Worm (Caenorhabditis elegans) whole organism, midembryonic: ENCODE data around the gene R05G6.5.

Source experiments
- T22C8.4 ChIP-seq: fragments of 200-800 bp; sonication (Bioruptor generic); IDR thresholded peaks from 2 replicates; pipeline ENCODE4 v1.3.6; 2022; ENCODE audit warnings: missing genetic modification characterization, missing compliant biosample characterization
- cog-1 ChIP-seq: sonication (generic microtip); optimal IDR thresholded peaks from 2 replicates; lab custom pipeline; 2016; ENCODE audit warnings: missing genetic modification characterization, missing compliant biosample characterization
- flt-1 ChIP-seq: fragments of 200-800 bp; sonication (Bioruptor generic); IDR thresholded peaks from 2 replicates; pipeline ENCODE4 v1.3.6; 2022; ENCODE audit warnings: missing genetic modification characterization, missing compliant biosample characterization
- klf-2 ChIP-seq: fragments of 200-800 bp; sonication (Bioruptor generic); conservative IDR thresholded peaks from 2 replicates; pipeline ENCODE4 v1.3.6; 2022; ENCODE audit warnings: missing genetic modification reagents, missing genetic modification characterization, missing compliant biosample characterization
- med-1 ChIP-seq: sonication (generic microtip); optimal IDR thresholded peaks from 2 replicates; lab custom pipeline; 2017; ENCODE audit warnings: missing genetic modification characterization, mild to moderate bottlenecking, missing compliant biosample characterization, antibody characterized with exemption, missing genetic modification reagents; ENCODE audit not compliant: insufficient read depth
- ref-1 ChIP-seq: fragments of 200-800 bp; sonication (Bioruptor generic); conservative IDR thresholded peaks from 2 replicates; pipeline ENCODE4 v1.3.6; 2022; ENCODE audit warnings: missing genetic modification reagents, missing genetic modification characterization, missing compliant biosample characterization
- tab-1 ChIP-seq: fragments of 200-800 bp; sonication (Bioruptor generic); IDR thresholded peaks from 2 replicates; pipeline ENCODE4 v1.3.6; 2022; ENCODE audit warnings: missing genetic modification characterization, missing compliant biosample characterization
- ztf-23 ChIP-seq: fragments of 200-800 bp; sonication (Bioruptor generic); IDR thresholded peaks from 2 replicates; pipeline ENCODE4 v1.3.6; 2022; ENCODE audit warnings: missing genetic modification reagents, missing genetic modification characterization, missing compliant biosample characterization
- ztf-29 ChIP-seq: fragments of 200-800 bp; sonication (Bioruptor generic); IDR thresholded peaks from 2 replicates; pipeline ENCODE4 v1.3.6; 2022; ENCODE audit warnings: missing genetic modification reagents, missing genetic modification characterization, missing compliant biosample characterization

R05G6.5 gene

ce11 chrIV:7512617-7513233 lies 4.6 kb downstream of the R05G6.5 start, which contains the start of the genes plc-4 and R05G6.4:
TSS of gene plc-4 (minus strand) at chrIV:7512667.
TSS of gene R05G6.4 (plus strand) at chrIV:7513233.
- TF ChIP-seq ztf-29 (GFP tag; lab: Robert Waterston, UW): no peak
- no peak for TF ChIP-seq T22C8.4
- TF ChIP-seq med-1 (GFP tag; lab: Kevin White, UChicago): no peak
- no peak for TF ChIP-seq klf-2
- no peak for TF ChIP-seq ztf-23 (GFP tag; lab: Robert Waterston, UW)
- no peak for TF ChIP-seq cog-1 (tag; lab: Kevin White, UChicago)
- TF ChIP-seq flt-1 (GFP tag; lab: Robert Waterston, UW): no peak
- no peak for TF ChIP-seq ref-1
- TF ChIP-seq tab-1 (GFP tag; lab: Robert Waterston, UW): no peak

ce11 chrIV:7516167-7516566 lies 8.0 kb downstream of the R05G6.5 start, which contains the start of the genes R05G6.9 and R05G6.3:
TSS of gene R05G6.9 (minus strand) at chrIV:7516267.
TSS of gene R05G6.3 (plus strand) at chrIV:7516552.
- TF ChIP-seq klf-2 (no peak), cog-1 (tag; lab: Kevin White, UChicago) (no peak), ztf-29 (GFP tag; lab: Robert Waterston, UW) (no peak), flt-1 (GFP tag; lab: Robert Waterston, UW) (no peak), tab-1 (GFP tag; lab: Robert Waterston, UW) (no peak), med-1 (GFP tag; lab: Kevin White, UChicago) (no peak)

DNA sequence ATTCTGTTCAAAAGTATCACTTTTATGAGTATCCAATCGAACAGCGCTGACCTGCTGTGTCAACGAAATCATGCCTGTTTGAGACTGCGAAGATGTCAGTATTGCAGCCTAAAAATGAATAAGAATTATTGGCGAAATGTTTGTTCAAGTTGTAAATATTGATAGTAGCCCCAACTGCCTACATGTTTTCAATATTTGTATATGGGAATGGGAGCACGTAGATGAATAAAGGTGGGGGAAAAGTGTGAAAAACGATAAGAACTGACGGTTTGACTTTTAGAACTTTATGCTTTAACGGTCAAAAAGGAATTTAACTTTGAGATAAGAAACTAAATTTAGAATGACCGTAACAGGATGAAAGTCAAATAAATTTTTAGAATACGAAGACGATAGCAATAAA lies 12.1 kb downstream of the R05G6.5 start:
- no peak for TF ChIP-seq cog-1 (tag; lab: Kevin White, UChicago)
- no peak for TF ChIP-seq ztf-23 (GFP tag; lab: Robert Waterston, UW)
- no peak for TF ChIP-seq klf-2
- no peak for TF ChIP-seq T22C8.4

DNA sequence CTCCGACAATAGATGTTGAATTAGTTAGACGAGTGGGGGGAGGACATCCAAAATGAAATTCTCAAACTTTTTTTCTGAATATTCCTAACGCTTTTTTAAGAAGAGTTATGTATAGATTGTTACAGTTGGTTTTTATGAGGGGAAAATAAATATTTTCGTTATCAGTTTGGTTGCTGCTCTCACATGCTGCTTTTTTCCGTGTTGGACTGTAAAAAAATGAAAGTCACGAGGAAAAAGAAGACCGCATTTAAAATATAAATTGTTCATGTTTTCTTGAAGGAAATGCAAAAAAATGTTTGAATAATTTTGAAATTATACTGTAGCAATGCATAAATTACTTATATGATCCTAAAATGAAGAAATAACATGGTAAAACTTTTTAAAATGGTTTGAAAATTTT lies 12.7 kb downstream of the R05G6.5 start:
- TF ChIP-seq tab-1 (GFP tag; lab: Robert Waterston, UW): no peak
- no peak for TF ChIP-seq klf-2
- no peak for TF ChIP-seq med-1 (GFP tag; lab: Kevin White, UChicago)
- no peak for TF ChIP-seq ztf-23 (GFP tag; lab: Robert Waterston, UW)
- no peak for TF ChIP-seq T22C8.4

DNA sequence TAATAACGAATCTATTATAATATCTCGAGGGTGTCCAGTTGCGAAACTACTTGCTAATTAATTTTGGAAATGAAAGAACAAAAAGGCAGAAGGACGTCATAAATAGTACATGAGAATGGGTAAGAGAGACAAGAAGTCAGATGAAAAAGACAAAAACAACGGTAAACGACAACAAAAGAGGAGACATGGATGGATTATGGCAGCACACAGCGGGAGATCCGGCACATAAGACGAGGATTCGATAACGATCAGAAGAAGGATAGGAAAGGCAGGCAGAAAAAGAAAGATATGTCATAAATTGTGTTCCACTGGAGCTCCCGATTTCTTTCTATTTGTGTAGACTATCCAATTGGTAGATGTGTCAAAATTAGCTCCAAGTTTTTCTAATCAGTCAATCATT lies 13.4 kb downstream of the R05G6.5 start:
- TF ChIP-seq klf-2 (no peak), ztf-23 (GFP tag; lab: Robert Waterston, UW) (no peak), ref-1 (no peak), tab-1 (GFP tag; lab: Robert Waterston, UW) (no peak), cog-1 (tag; lab: Kevin White, UChicago) (no peak), med-1 (GFP tag; lab: Kevin White, UChicago) (no peak), T22C8.4 (no peak), ztf-29 (GFP tag; lab: Robert Waterston, UW) (no peak), flt-1 (GFP tag; lab: Robert Waterston, UW) (no peak)

DNA sequence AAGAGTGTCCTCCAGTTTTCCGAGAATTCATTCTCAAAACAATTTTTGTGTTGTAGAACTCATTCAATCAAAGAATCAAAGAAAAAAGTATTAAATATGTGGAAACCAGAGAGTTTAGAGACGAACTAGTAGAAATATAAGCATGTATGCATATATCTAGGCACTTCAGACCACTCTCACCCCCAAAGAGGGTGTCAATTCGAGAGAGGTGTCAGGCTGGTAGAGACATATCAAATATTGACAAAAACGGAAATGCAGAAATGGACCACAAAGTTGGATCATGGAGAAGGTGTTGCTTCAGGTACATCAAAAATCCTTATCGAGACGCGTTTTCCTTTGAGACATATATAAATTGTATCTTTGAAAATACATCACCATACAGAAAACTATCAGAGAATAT lies 15.6 kb downstream of the R05G6.5 start:
- no peak for TF ChIP-seq ztf-29 (GFP tag; lab: Robert Waterston, UW)
- TF ChIP-seq cog-1 (tag; lab: Kevin White, UChicago): no peak
- TF ChIP-seq med-1 (GFP tag; lab: Kevin White, UChicago): no peak
- TF ChIP-seq ref-1: no peak

ce11 chrIV:7530226-7531070 lies 22.3 kb downstream of the R05G6.5 start:
- TF ChIP-seq klf-2: no peak

DNA sequence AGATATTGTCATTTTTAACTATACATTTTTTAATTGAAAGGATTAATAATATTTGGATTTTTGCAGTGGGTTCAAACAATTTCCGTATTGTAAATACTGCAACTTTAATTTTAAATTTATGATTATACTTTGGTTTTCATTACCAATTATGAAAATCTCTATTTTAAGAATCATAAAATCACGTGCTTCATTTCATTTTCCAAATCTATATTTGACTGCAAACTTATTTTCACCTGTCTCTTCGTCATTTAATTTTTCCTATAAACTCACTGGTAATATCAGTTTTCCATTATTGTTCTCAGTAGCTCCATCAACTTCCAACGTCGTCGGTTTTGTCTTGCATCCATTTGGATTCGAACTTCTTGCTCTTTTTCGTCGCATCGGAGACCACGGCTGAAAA lies 24.2 kb downstream of the R05G6.5 start, which contains the start of gene R05G6.1:
Gene R05G6.1 (plus strand): TSS at position 301 of the 400 bp plus-strand sequence.
- TF ChIP-seq klf-2 (no peak), tab-1 (GFP tag; lab: Robert Waterston, UW) (no peak), cog-1 (tag; lab: Kevin White, UChicago) (no peak), flt-1 (GFP tag; lab: Robert Waterston, UW) (no peak), T22C8.4 (no peak), ref-1 (no peak), ztf-29 (GFP tag; lab: Robert Waterston, UW) (no peak), ztf-23 (GFP tag; lab: Robert Waterston, UW) (no peak), med-1 (GFP tag; lab: Kevin White, UChicago) (no peak)

DNA sequence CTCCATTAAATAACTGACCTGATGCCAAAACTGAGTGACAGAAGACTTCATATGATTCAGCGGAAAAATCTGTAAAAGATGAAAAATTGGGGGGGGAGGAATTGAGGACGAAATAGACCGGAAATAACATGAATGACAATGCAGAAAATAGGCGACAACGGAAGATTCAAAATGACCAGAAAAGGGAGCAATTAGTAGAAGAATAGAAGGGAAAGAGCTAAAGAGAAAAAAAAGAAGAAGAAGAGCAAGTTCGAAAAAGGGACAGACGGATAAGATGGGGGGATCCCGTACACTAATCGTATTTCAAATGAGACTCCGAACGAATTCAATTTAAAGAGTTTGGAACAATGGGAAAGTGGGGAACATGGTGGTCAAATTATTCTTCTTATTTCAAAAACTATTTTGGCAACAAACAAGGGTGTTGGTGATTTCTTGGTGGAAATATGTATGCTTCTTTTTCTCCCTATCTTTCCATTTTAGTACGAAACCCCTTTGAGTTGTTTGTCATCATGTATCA lies 34.4 kb downstream of the R05G6.5 start, which contains the start of gene R05G6.10:
Gene R05G6.10 (minus strand): TSS at position 51 of the 517 bp plus-strand sequence.
- TF ChIP-seq flt-1 (GFP tag; lab: Robert Waterston, UW): no peak
- no peak for TF ChIP-seq tab-1 (GFP tag; lab: Robert Waterston, UW)
- no peak for TF ChIP-seq klf-2
- TF ChIP-seq ztf-23 (GFP tag; lab: Robert Waterston, UW): no peak
- TF ChIP-seq med-1 (GFP tag; lab: Kevin White, UChicago): no peak
- TF ChIP-seq T22C8.4: no peak
- TF ChIP-seq cog-1 (tag; lab: Kevin White, UChicago): no peak

DNA sequence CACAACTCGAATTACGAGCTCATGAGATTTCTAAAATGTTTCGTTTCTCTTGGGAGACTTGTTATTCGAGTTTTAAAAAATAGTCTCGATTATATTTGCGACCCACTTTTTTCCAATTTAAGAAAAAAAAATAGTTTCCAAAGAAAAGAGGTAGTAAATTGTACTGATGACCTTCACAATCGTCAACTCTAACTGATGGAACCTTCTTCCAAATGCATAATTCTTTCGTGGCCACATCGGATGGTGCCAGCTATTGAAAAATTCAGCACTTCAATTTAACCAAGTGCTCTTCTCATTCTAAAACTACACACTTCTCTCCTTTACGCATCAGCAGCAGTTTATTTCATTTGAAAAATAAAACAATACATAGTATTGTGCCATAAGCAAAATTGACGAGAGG lies 35.5 kb downstream of the R05G6.5 start:
- TF ChIP-seq ref-1: no peak
- no peak for TF ChIP-seq cog-1 (tag; lab: Kevin White, UChicago)
- no peak for TF ChIP-seq ztf-23 (GFP tag; lab: Robert Waterston, UW)
- no peak for TF ChIP-seq flt-1 (GFP tag; lab: Robert Waterston, UW)
- no peak for TF ChIP-seq tab-1 (GFP tag; lab: Robert Waterston, UW)
- TF ChIP-seq ztf-29 (GFP tag; lab: Robert Waterston, UW): no peak
- TF ChIP-seq med-1 (GFP tag; lab: Kevin White, UChicago): no peak
